Worm (Caenorhabditis elegans) whole organism, young adult: ENCODE results near the gene nstp-5.

Experiments used
- D2030.7 ChIP-seq: fragments of 200-800 bp; sonication (Bioruptor generic); IDR thresholded peaks from 2 replicates; pipeline ENCODE4 v1.3.6; 2022; ENCODE audit warnings: missing genetic modification reagents, missing genetic modification characterization, missing compliant biosample characterization
- F37B4.10 ChIP-seq: fragments of 200-800 bp; sonication (Bioruptor generic); IDR thresholded peaks from 2 replicates; pipeline ENCODE4 v1.3.6; 2022; ENCODE audit warnings: missing genetic modification characterization, missing compliant biosample characterization
- T07F8.4 ChIP-seq: sonication (generic microtip); optimal IDR thresholded peaks from 2 replicates; lab custom pipeline; 2016; ENCODE audit warnings: mild to moderate bottlenecking, missing genetic modification characterization, moderate library complexity, missing compliant biosample characterization
- Y53F4B.3 ChIP-seq: fragments of 200-800 bp; sonication (Bioruptor generic); IDR thresholded peaks from 2 replicates; pipeline ENCODE4 v1.3.6; 2022; ENCODE audit warnings: missing genetic modification reagents, missing genetic modification characterization, missing compliant biosample characterization
- Y67H2A.10 ChIP-seq: fragments of 200-800 bp; sonication (Bioruptor generic); conservative IDR thresholded peaks from 2 replicates; pipeline ENCODE4 v1.3.6; 2022; ENCODE audit warnings: missing genetic modification reagents, missing genetic modification characterization, missing compliant biosample characterization
- Y95B8A.8 ChIP-seq: fragments of 200-800 bp; sonication (Bioruptor generic); IDR thresholded peaks from 2 replicates; pipeline ENCODE4 v1.3.6; 2022; ENCODE audit warnings: missing genetic modification reagents, missing genetic modification characterization, missing compliant biosample characterization
- ama-1 ChIP-seq, 3 experiments: fragments of 150-350 bp in 1 of 3; sonication (generic microtip) in 2 of 3; optimal IDR thresholded peaks; 2 replicates each; lab custom pipeline; 2014 to 2018; ENCODE audit warnings: missing biosample characterization in 2 of 3, missing genetic modification characterization in 2 of 3, missing genetic modification reagents in 2 of 3
- attf-5 ChIP-seq: fragments of 200-800 bp; sonication (Bioruptor generic); optimal IDR thresholded peaks from 2 replicates; lab custom pipeline; 2018; ENCODE audit warnings: mild to moderate bottlenecking, missing genetic modification characterization, missing compliant biosample characterization
- bed-1 ChIP-seq: fragments of 200-800 bp; sonication (Bioruptor generic); IDR thresholded peaks from 2 replicates; pipeline ENCODE4 v1.3.6; 2022; ENCODE audit warnings: missing genetic modification reagents, missing genetic modification characterization, missing compliant biosample characterization
- ccch-3 ChIP-seq: fragments of 200-800 bp; sonication (Bioruptor generic); optimal IDR thresholded peaks from 2 replicates; lab custom pipeline; 2018; ENCODE audit warnings: mild to moderate bottlenecking, missing genetic modification characterization, missing compliant biosample characterization
- ceh-91 ChIP-seq: fragments of 200-800 bp; sonication (Bioruptor generic); IDR thresholded peaks from 2 replicates; pipeline ENCODE4 v1.3.6; 2022; ENCODE audit warnings: missing genetic modification reagents, missing genetic modification characterization, missing compliant biosample characterization
- dox-1 ChIP-seq: fragments of 200-800 bp; sonication (Bioruptor generic); IDR thresholded peaks from 2 replicates; pipeline ENCODE4 v1.3.6; 2022; ENCODE audit warnings: missing genetic modification reagents, missing genetic modification characterization, missing compliant biosample characterization
- egrh-3 ChIP-seq: fragments of 200-800 bp; sonication (Bioruptor generic); IDR thresholded peaks from 2 replicates; pipeline ENCODE4 v1.3.6; 2022; ENCODE audit warnings: missing genetic modification reagents, missing genetic modification characterization, missing compliant biosample characterization
- ekl-4 ChIP-seq: fragments of 200-800 bp; sonication (Bioruptor generic); IDR thresholded peaks from 2 replicates; pipeline ENCODE4 v1.3.6; 2022; ENCODE audit warnings: missing genetic modification reagents, missing genetic modification characterization, missing compliant biosample characterization
- fkh-3 ChIP-seq: sonication (generic microtip); optimal IDR thresholded peaks from 2 replicates; lab custom pipeline; 2016; ENCODE audit warnings: mild to moderate bottlenecking, missing genetic modification characterization, missing compliant biosample characterization
- gei-17 ChIP-seq: fragments of 200-800 bp; sonication (Bioruptor generic); optimal IDR thresholded peaks from 2 replicates; lab custom pipeline; 2018; ENCODE audit warnings: mild to moderate bottlenecking, missing genetic modification characterization, missing compliant biosample characterization
- him-1 ChIP-seq: sonication (generic microtip); optimal IDR thresholded peaks from 2 replicates; lab custom pipeline; 2016; ENCODE audit warnings: missing genotype, missing genetic modification reagents, missing genetic modification characterization, missing compliant biosample characterization
- hlh-12 ChIP-seq: sonication (generic microtip); optimal IDR thresholded peaks from 2 replicates; lab custom pipeline; 2016; ENCODE audit warnings: missing genetic modification characterization, missing compliant biosample characterization
- hlh-26 ChIP-seq: fragments of 200-800 bp; sonication (Bioruptor generic); conservative IDR thresholded peaks from 2 replicates; pipeline ENCODE4 v1.3.6; 2022; ENCODE audit warnings: missing genetic modification reagents, missing genetic modification characterization, missing compliant biosample characterization
- hmg-1.2 ChIP-seq: fragments of 200-800 bp; sonication (Bioruptor generic); IDR thresholded peaks from 2 replicates; pipeline ENCODE4 v1.3.6; 2022; ENCODE audit warnings: missing genetic modification reagents, missing genetic modification characterization, missing compliant biosample characterization
- lag-1 ChIP-seq: fragments of 200-800 bp; sonication (Bioruptor generic); IDR thresholded peaks from 2 replicates; pipeline ENCODE4 v1.3.6; 2022; ENCODE audit warnings: missing genetic modification reagents, missing genetic modification characterization, missing compliant biosample characterization
- let-607 ChIP-seq, 2 experiments: fragments of 200-800 bp in 1 of 2; sonication (Bioruptor generic) in 1 of 2; sonication (generic microtip) in 1 of 2; optimal IDR thresholded peaks; 2 replicates each; lab custom pipeline; 2016 to 2018; ENCODE audit warnings: mild to moderate bottlenecking in 2 of 2, missing compliant biosample characterization in 2 of 2, missing genetic modification characterization in 2 of 2, moderate library complexity in 2 of 2, missing genotype in 1 of 2
- lin-26 ChIP-seq: fragments of 200-800 bp; sonication (Bioruptor generic); IDR thresholded peaks from 2 replicates; pipeline ENCODE4 v1.3.6; 2022; ENCODE audit warnings: missing genetic modification reagents, missing genetic modification characterization, missing compliant biosample characterization
- lin-40 ChIP-seq: sonication (generic microtip); optimal IDR thresholded peaks from 2 replicates; lab custom pipeline; 2016; ENCODE audit warnings: missing genetic modification characterization, mild to moderate bottlenecking, missing compliant biosample characterization, missing genotype, missing genetic modification reagents
- lir-1 ChIP-seq: fragments of 200-800 bp; sonication (Bioruptor generic); conservative IDR thresholded peaks from 2 replicates; pipeline ENCODE4 v1.3.6; 2022; ENCODE audit warnings: missing genetic modification reagents, missing genetic modification characterization, missing compliant biosample characterization
- madf-6 ChIP-seq: fragments of 200-800 bp; sonication (Bioruptor generic); IDR thresholded peaks from 2 replicates; pipeline ENCODE4 v1.3.6; 2022; ENCODE audit warnings: missing genetic modification reagents, missing genetic modification characterization, missing compliant biosample characterization
- nfyb-1 ChIP-seq: fragments of 200-800 bp; sonication (Bioruptor generic); IDR thresholded peaks from 2 replicates; pipeline ENCODE4 v1.3.6; 2022; ENCODE audit warnings: missing genetic modification reagents, missing genetic modification characterization, missing compliant biosample characterization
- nhr-120 ChIP-seq: fragments of 200-800 bp; sonication (Bioruptor generic); IDR thresholded peaks from 2 replicates; pipeline ENCODE4 v1.3.6; 2022; ENCODE audit warnings: missing genetic modification characterization, missing compliant biosample characterization
- nhr-80 ChIP-seq: sonication (generic microtip); optimal IDR thresholded peaks from 2 replicates; lab custom pipeline; 2016; ENCODE audit warnings: missing genetic modification characterization, missing compliant biosample characterization
- pha-4 ChIP-seq: fragments of 150-350 bp; sonication (generic microtip); optimal IDR thresholded peaks from 2 replicates; lab custom pipeline; 2014; ENCODE audit warnings: missing biosample characterization, missing genetic modification reagents, missing genetic modification characterization
- sdz-38 ChIP-seq: sonication (generic microtip); optimal IDR thresholded peaks from 2 replicates; lab custom pipeline; 2016; ENCODE audit warnings: missing genotype, missing genetic modification characterization, missing compliant biosample characterization
- snpc-3.4 ChIP-seq: sonication (generic microtip); optimal IDR thresholded peaks from 2 replicates; lab custom pipeline; 2017; ENCODE audit warnings: missing genetic modification characterization, mild to moderate bottlenecking, missing compliant biosample characterization, antibody characterized with exemption, moderate library complexity, missing genotype, missing genetic modification reagents
- tbp1 ChIP-seq: fragments of 200-800 bp; sonication (Bioruptor generic); optimal IDR thresholded peaks from 2 replicates; lab custom pipeline; 2018; ENCODE audit warnings: mild to moderate bottlenecking, missing genetic modification characterization, missing compliant biosample characterization
- tlf-1 ChIP-seq: fragments of 200-800 bp; sonication (Bioruptor generic); optimal IDR thresholded peaks from 2 replicates; lab custom pipeline; 2018; ENCODE audit warnings: mild to moderate bottlenecking, missing genetic modification characterization, missing compliant biosample characterization
- unc-130 ChIP-seq: sonication (generic microtip); optimal IDR thresholded peaks from 2 replicates; lab custom pipeline; 2016; ENCODE audit warnings: missing genetic modification reagents, missing genetic modification characterization, missing compliant biosample characterization
- zfh-2 ChIP-seq: fragments of 200-800 bp; sonication (Bioruptor generic); conservative IDR thresholded peaks from 2 replicates; pipeline ENCODE4 v1.3.6; 2022; ENCODE audit warnings: missing genetic modification reagents, missing genetic modification characterization, missing compliant biosample characterization

Gene nstp-5

DNA sequence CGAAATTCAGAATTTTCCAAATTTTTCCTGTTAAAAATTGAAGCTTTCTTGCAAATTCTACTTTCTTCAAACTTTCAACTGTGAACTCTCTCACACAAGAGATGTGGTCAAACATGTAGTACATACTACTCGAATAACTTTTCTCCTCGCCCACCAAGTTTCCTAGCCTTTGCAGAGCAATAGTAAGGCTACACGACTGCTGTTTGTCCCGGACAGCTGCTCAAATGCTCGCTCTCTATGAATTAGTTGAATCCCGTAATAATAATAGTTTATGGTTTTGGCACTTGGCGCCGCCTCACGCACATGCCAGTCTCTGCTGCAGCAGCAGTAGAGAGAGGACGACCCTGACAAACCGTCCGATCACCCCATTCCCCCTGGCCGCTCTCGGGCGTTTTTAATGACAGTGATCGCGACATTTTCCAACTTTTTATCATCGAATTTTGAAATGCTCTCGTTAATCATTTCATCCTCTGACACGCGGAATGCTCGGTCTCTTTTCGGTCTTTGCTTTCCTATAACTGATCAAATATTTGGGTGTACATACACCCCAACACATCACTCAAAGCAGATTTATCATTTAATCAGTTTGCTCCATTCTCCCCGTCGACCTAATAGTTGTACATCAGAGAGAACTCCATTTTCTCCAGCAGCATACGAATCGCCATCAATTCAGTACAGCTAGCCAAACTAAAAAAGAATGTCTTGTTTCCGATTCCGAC, 21.5 kb upstream of the nstp-5 start (continued):
- no peak for TF ChIP-seq snpc-3.4 (tag; lab: Kevin White, UChicago)
- peak; percentile 14 for TF ChIP-seq tbp1 (GFP tag; lab: Kevin White, UChicago)
- no peak for TF ChIP-seq unc-130 (GFP tag; lab: Kevin White, UChicago)

DNA sequence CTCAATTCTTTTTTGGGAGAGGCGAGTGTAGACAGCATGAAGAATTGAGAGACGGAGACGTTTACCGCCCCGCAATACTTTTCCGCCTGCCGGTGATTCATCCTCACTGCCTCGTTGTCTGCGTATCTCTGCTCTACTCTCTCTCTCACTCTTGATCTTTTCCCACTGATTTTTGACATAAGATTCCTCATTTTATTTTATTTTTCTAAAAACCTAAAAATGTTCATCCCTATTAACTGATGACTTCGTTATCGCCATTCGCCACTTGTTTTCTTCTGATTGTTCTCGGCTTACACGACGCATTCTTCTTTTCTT, 21.0 kb upstream of the nstp-5 start:
- TF ChIP-seq ccch-3 (GFP tag; lab: Kevin White, UChicago) (no peak), hmg-1.2 (GFP tag; lab: Robert Waterston, UW) (peak; percentile 67; the same call in 1 of the 2 replicates)

DNA sequence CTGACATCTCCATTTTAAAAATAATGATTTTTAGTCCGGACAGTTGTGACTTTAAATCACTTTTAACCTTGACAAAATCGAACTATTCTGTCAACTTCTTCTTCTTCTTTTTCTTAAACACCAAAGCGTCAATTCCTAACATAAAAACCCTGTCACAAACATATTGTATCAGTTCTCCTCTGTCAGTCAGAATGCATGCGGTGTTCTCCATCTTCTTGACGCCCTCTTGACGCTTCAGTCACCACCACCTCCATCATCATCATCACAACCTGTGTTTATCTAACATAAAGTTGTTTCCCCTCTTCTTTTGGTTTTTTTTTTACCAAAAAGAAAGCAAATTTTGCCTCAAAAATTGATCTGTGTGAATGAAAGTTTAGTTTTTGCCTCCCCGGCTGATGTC, 20.0 kb upstream of the nstp-5 start:
- no peak for TF ChIP-seq unc-130 (GFP tag; lab: Kevin White, UChicago)
- no peak for TF ChIP-seq zfh-2 (GFP tag; lab: Robert Waterston, UW)
- TF ChIP-seq tlf-1 (GFP tag; lab: Kevin White, UChicago) = no peak
- TF ChIP-seq nhr-120 (GFP tag; lab: Robert Waterston, UW) = no peak
- no peak for TF ChIP-seq fkh-3
- peak; percentile 77 to 89 for TF ChIP-seq let-607 (tag; optimal IDR thresholded peaks at IDR 0.05; lab: Kevin White, UChicago)
- TF ChIP-seq Y53F4B.3 = no peak
- no peak for TF ChIP-seq hlh-26
- peak; percentile 20 for TF ChIP-seq lin-40 (tag; lab: Kevin White, UChicago)
- no peak for TF ChIP-seq T07F8.4 (tag; lab: Kevin White, UChicago)
- TF ChIP-seq hmg-1.2 (GFP tag; lab: Robert Waterston, UW) = 0 out of 2 replicates have a peak, but pooled peaks have one; percentile 9
- no peak for TF ChIP-seq F37B4.10 (GFP tag; lab: Robert Waterston, UW)
- TF ChIP-seq madf-6 (GFP tag; lab: Robert Waterston, UW) = no peak
- no peak for TF ChIP-seq ama-1 (optimal IDR thresholded peaks at IDR 0.05; lab: Kevin White, UChicago)
- TF ChIP-seq ama-1 (GFP tag; optimal IDR thresholded peaks at IDR 0.05; lab: Kevin White, UChicago) = no peak
- TF ChIP-seq gei-17 (GFP tag; lab: Kevin White, UChicago) = no peak
- no peak for TF ChIP-seq sdz-38
- TF ChIP-seq nhr-80 (tag; lab: Kevin White, UChicago) = peak; percentile 90
- 0 out of 2 replicates have a peak, but pooled peaks have one; percentile 30 for TF ChIP-seq ekl-4 (GFP tag; lab: Robert Waterston, UW)
- TF ChIP-seq pha-4 (tag; lab: Kevin White, UChicago) = no peak
- TF ChIP-seq dox-1 (GFP tag; lab: Robert Waterston, UW) = peak; percentile 40; the same call in 1 of the 2 replicates
- no peak for TF ChIP-seq attf-5
- no peak for TF ChIP-seq Y67H2A.10 (GFP tag; lab: Robert Waterston, UW)
- TF ChIP-seq ceh-91 (GFP tag; lab: Robert Waterston, UW) = no peak
- no peak for TF ChIP-seq lag-1 (GFP tag; lab: Robert Waterston, UW)
- no peak for TF ChIP-seq hlh-12 (tag; lab: Kevin White, UChicago)
- TF ChIP-seq egrh-3 (GFP tag; lab: Robert Waterston, UW) = no peak

DNA sequence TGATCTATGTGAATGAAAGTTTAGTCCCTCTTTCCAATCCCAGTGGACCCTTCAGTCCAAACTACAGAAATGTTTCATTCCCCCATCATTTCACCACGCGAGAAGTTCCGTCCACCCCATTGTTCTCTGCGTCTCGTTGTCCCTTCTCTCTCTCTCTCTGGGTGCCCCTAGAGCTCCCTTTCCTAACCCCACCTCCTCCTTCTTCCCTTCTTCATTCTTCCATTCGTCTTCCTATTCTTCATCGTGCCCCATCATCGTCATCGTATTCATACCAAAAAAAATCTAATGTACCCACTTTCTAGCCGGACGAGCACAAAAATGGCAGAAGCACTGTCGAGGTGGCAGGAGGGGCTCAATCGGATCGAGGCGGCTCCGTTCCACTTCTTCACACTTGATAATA, 19.1 kb upstream of the nstp-5 start, which contains the start of gene M02B1.3:
M02B1.3 (plus strand) TSS at position 301 of the 400 bp plus-strand sequence.
- TF ChIP-seq madf-6 (GFP tag; lab: Robert Waterston, UW) (0 out of 2 replicates have a peak, but pooled peaks have one; percentile 12), fkh-3 (no peak), zfh-2 (GFP tag; lab: Robert Waterston, UW) (peak; percentile 39; the same call in 1 of the 2 replicates), nfyb-1 (0 out of 2 replicates have a peak, but pooled peaks have one; percentile 22), Y95B8A.8 (GFP tag; lab: Robert Waterston, UW) (no peak), bed-1 (GFP tag; lab: Robert Waterston, UW) (no peak), lir-1 (GFP tag; lab: Robert Waterston, UW) (no peak), D2030.7 (GFP tag; lab: Robert Waterston, UW) (no peak), ekl-4 (GFP tag; lab: Robert Waterston, UW) (no peak), lin-26 (GFP tag; lab: Robert Waterston, UW) (0 out of 2 replicates have a peak, but pooled peaks have one; percentile 20), him-1 (tag; lab: Kevin White, UChicago) (no peak)
